Worm (Caenorhabditis elegans): ENCODE data around the gene D1025.10.

Gene D1025.10

ce11 chrX:14489945-14490344 is 26.7 kb upstream of the D1025.10 start, which contains the start of gene his-24 (continued):
- TF ChIP-seq nhr-237 (tag; optimal IDR thresholded peaks at IDR 0.05) (no peak), ceh-63 (GFP tag; optimal IDR thresholded peaks at IDR 0.05) (no peak), ceh-82 (tag; optimal IDR thresholded peaks at IDR 0.05) (peak; percentile 45 to 87 (median 48)), lin-35 (GFP tag; optimal IDR thresholded peaks at IDR 0.05) (peak; percentile 39 to 73), nhr-90 (tag; optimal IDR thresholded peaks at IDR 0.05; ENCODE audit: poor library complexity) (peak; percentile 62), tbx-2 (tag; optimal IDR thresholded peaks at IDR 0.05) (peak; percentile 72), C16A3.4 (tag; optimal IDR thresholded peaks at IDR 0.05) (peak; percentile 80), fkh-8 (tag; optimal IDR thresholded peaks at IDR 0.05) (peak; percentile 72), lin-14 (GFP tag; optimal IDR thresholded peaks at IDR 0.05) (peak; percentile 89), skn-1 (tag; optimal IDR thresholded peaks at IDR 0.05) (peak; percentile 43), ces-1 (GFP tag; optimal IDR thresholded peaks at IDR 0.05) (no peak), pqm-1 (tag; optimal IDR thresholded peaks at IDR 0.05) (no peak), Y116A8C.19 (tag; optimal IDR thresholded peaks at IDR 0.05; ENCODE audit: borderline replicate concordance) (no peak), efl-3 (GFP tag; optimal IDR thresholded peaks at IDR 0.05) (peak; percentile 39), aly-2 (tag; optimal IDR thresholded peaks at IDR 0.05) (no peak), unc-98 (GFP tag; IDR thresholded peaks at IDR 0.05) (no peak), nhr-20 (tag; optimal IDR thresholded peaks at IDR 0.05) (peak; percentile 79), egl-27 (tag; optimal IDR thresholded peaks at IDR 0.05) (no peak), elt-3 (tag; optimal IDR thresholded peaks at IDR 0.05) (peak in 2 of 6 experiments; percentile 9 to 56), C04F5.9 (tag; optimal IDR thresholded peaks at IDR 0.05) (peak; percentile 33), ceh-8 (GFP tag; optimal IDR thresholded peaks at IDR 0.05) (peak; percentile 52), efl-1 (optimal IDR thresholded peaks at IDR 0.05) (peak; percentile 46 to 48), efl-1 (GFP tag; optimal IDR thresholded peaks at IDR 0.05 in 1 of 2) (peak in 1 of 2 experiments; percentile 53), lir-3 (tag; optimal IDR thresholded peaks at IDR 0.05; ENCODE audit: poor library complexity) (no peak), lin-13 (GFP tag; optimal IDR thresholded peaks at IDR 0.05) (peak; percentile 52), zip-4 (GFP tag; optimal IDR thresholded peaks at IDR 0.05) (no peak), jun-1 (tag; optimal IDR thresholded peaks at IDR 0.05) (peak; percentile 83), ama-1 (optimal IDR thresholded peaks at IDR 0.05) (peak; percentile 74), C34B4.2 (tag; optimal IDR thresholded peaks at IDR 0.05) (no peak), irx-1 (tag; optimal IDR thresholded peaks at IDR 0.05) (peak; percentile 64), lin-39 (tag; optimal IDR thresholded peaks at IDR 0.05) (peak; percentile 14), vab-15 (tag; optimal IDR thresholded peaks at IDR 0.05) (peak; percentile 40), ceh-90 (tag; optimal IDR thresholded peaks at IDR 0.05) (no peak), nhr-84 (tag; optimal IDR thresholded peaks at IDR 0.05) (no peak), sup-37 (GFP tag; optimal IDR thresholded peaks at IDR 0.05) (peak; percentile 43), mdl-1 (tag; optimal IDR thresholded peaks at IDR 0.05) (peak in 1 of 2 experiments; percentile 46), sox-4 (tag; optimal IDR thresholded peaks at IDR 0.05) (no peak), unc-30 (tag; optimal IDR thresholded peaks at IDR 0.05) (no peak), F16B12.6 (tag; optimal IDR thresholded peaks at IDR 0.05) (peak; percentile 28), swsn-7 (tag; optimal IDR thresholded peaks at IDR 0.05) (peak; percentile 97), blmp-1 (tag; optimal IDR thresholded peaks at IDR 0.05) (peak; percentile 5), mep-1 (tag; optimal IDR thresholded peaks at IDR 0.05) (peak; percentile 35), nhr-71 (tag; optimal IDR thresholded peaks at IDR 0.05) (peak; percentile 84), unc-86 (tag; optimal IDR thresholded peaks at IDR 0.05) (peak; percentile 51), snu-23 (GFP tag; optimal IDR thresholded peaks at IDR 0.05) (peak; percentile 73), nhr-85 (tag) (peak; percentile 85), mef-2 (tag; optimal IDR thresholded peaks at IDR 0.05) (no peak), rnt-1 (tag; optimal IDR thresholded peaks at IDR 0.05) (peak; percentile 75), mab-9 (GFP tag; IDR thresholded peaks at IDR 0.05) (peak; percentile 65), pax-3 (tag; optimal IDR thresholded peaks at IDR 0.05) (peak; percentile 18), lin-15B (tag; optimal IDR thresholded peaks at IDR 0.05) (no peak), hpl-2 (GFP tag; optimal IDR thresholded peaks at IDR 0.05) (no peak), lsy-2 (tag; optimal IDR thresholded peaks at IDR 0.05) (peak; percentile 52 to 66)
